Worm (Caenorhabditis elegans) whole organism, young adult: ENCODE measurements around the gene fard-1.

ENCODE experiments used
- B0019.2 ChIP-seq: fragments of 200-800 bp; sonication (Bioruptor generic); conservative IDR thresholded peaks from 2 replicates; pipeline ENCODE4 v1.3.6; 2022; ENCODE audit warnings: missing genetic modification reagents, missing genetic modification characterization, missing compliant biosample characterization
- B0336.3 ChIP-seq: fragments of 200-800 bp; sonication (Bioruptor generic); IDR thresholded peaks from 2 replicates; pipeline ENCODE4 v1.3.6; 2022; ENCODE audit warnings: missing genetic modification characterization, missing compliant biosample characterization
- C06A6.2 ChIP-seq: fragments of 200-800 bp; sonication (Bioruptor generic); conservative IDR thresholded peaks from 2 replicates; pipeline ENCODE4 v1.3.6; 2022; ENCODE audit warnings: missing genetic modification characterization, missing compliant biosample characterization
- C17E4.6 ChIP-seq: fragments of 200-800 bp; sonication (Bioruptor generic); IDR thresholded peaks from 2 replicates; pipeline ENCODE4 v1.3.6; 2022; ENCODE audit warnings: missing genetic modification reagents, missing genetic modification characterization, missing compliant biosample characterization
- F22D6.2 ChIP-seq: sonication (generic microtip); optimal IDR thresholded peaks from 2 replicates; lab custom pipeline; 2016; ENCODE audit warnings: mild to moderate bottlenecking, missing genetic modification characterization, missing compliant biosample characterization
- F33H1.4 ChIP-seq: fragments of 200-800 bp; sonication (Bioruptor generic); IDR thresholded peaks from 2 replicates; pipeline ENCODE4 v1.3.6; 2022; ENCODE audit warnings: missing genetic modification reagents, missing genetic modification characterization, missing compliant biosample characterization
- F39B2.1 ChIP-seq: fragments of 200-800 bp; sonication (Bioruptor generic); IDR thresholded peaks from 2 replicates; pipeline ENCODE4 v1.3.6; 2022; ENCODE audit warnings: missing genetic modification reagents, missing genetic modification characterization, missing compliant biosample characterization
- F49E8.2 ChIP-seq: sonication (generic microtip); optimal IDR thresholded peaks from 3 replicates; lab custom pipeline; 2017; ENCODE audit warnings: missing genetic modification characterization, mild to moderate bottlenecking, missing compliant biosample characterization, antibody characterized with exemption, moderate library complexity; ENCODE audit not compliant: insufficient read depth
- F52B5.7 ChIP-seq: sonication (generic microtip); optimal IDR thresholded peaks from 2 replicates; lab custom pipeline; 2016; ENCODE audit warnings: mild to moderate bottlenecking, missing genetic modification characterization, missing compliant biosample characterization
- F55B11.4 ChIP-seq: sonication (generic microtip); optimal IDR thresholded peaks from 2 replicates; lab custom pipeline; 2016; ENCODE audit warnings: missing compliant biosample characterization, missing genetic modification characterization, borderline replicate concordance; ENCODE audit not compliant: insufficient read depth
- K11D2.4 ChIP-seq: fragments of 200-800 bp; sonication (Bioruptor generic); IDR thresholded peaks from 2 replicates; pipeline ENCODE4 v1.3.6; 2022; ENCODE audit warnings: missing genetic modification reagents, missing genetic modification characterization, missing compliant biosample characterization
- T26A5.8 ChIP-seq: sonication (generic microtip); optimal IDR thresholded peaks from 2 replicates; lab custom pipeline; 2016; ENCODE audit warnings: missing genetic modification characterization, missing compliant biosample characterization
- Y53F4B.3 ChIP-seq: fragments of 200-800 bp; sonication (Bioruptor generic); IDR thresholded peaks from 2 replicates; pipeline ENCODE4 v1.3.6; 2022; ENCODE audit warnings: missing genetic modification reagents, missing genetic modification characterization, missing compliant biosample characterization
- Y53G8AR.9 ChIP-seq: fragments of 200-800 bp; sonication (Bioruptor generic); conservative IDR thresholded peaks from 2 replicates; pipeline ENCODE4 v1.3.6; 2022; ENCODE audit warnings: missing genetic modification reagents, missing genetic modification characterization, missing compliant biosample characterization
- Y67H2A.10 ChIP-seq: fragments of 200-800 bp; sonication (Bioruptor generic); conservative IDR thresholded peaks from 2 replicates; pipeline ENCODE4 v1.3.6; 2022; ENCODE audit warnings: missing genetic modification reagents, missing genetic modification characterization, missing compliant biosample characterization
- Y95B8A.8 ChIP-seq: fragments of 200-800 bp; sonication (Bioruptor generic); IDR thresholded peaks from 2 replicates; pipeline ENCODE4 v1.3.6; 2022; ENCODE audit warnings: missing genetic modification reagents, missing genetic modification characterization, missing compliant biosample characterization
- ama-1 ChIP-seq, 3 experiments: fragments of 150-350 bp in 1 of 3; sonication (generic microtip) in 2 of 3; optimal IDR thresholded peaks; 2 replicates each; lab custom pipeline; 2014 to 2018; ENCODE audit warnings: missing biosample characterization in 2 of 3, missing genetic modification characterization in 2 of 3, missing genetic modification reagents in 2 of 3
- athp-1 ChIP-seq: sonication (generic microtip); optimal IDR thresholded peaks from 2 replicates; lab custom pipeline; 2017; ENCODE audit warnings: mild to moderate bottlenecking, missing genetic modification characterization, missing compliant biosample characterization
- attf-6 ChIP-seq: fragments of 200-800 bp; sonication (Bioruptor generic); IDR thresholded peaks from 2 replicates; pipeline ENCODE4 v1.3.6; 2022; ENCODE audit warnings: missing genetic modification reagents, missing genetic modification characterization, missing compliant biosample characterization
- ceh-40 ChIP-seq: fragments of 200-800 bp; sonication (Bioruptor generic); IDR thresholded peaks from 2 replicates; pipeline ENCODE4 v1.3.6; 2022; ENCODE audit warnings: missing genetic modification characterization, missing compliant biosample characterization
- ceh-79 ChIP-seq: sonication (generic microtip); optimal IDR thresholded peaks from 2 replicates; lab custom pipeline; 2017; ENCODE audit warnings: mild to moderate bottlenecking, missing genetic modification characterization, missing compliant biosample characterization
- die-1 ChIP-seq: sonication (generic microtip); optimal IDR thresholded peaks from 2 replicates; lab custom pipeline; 2016; ENCODE audit warnings: missing genotype, mild to moderate bottlenecking, missing genetic modification characterization, missing compliant biosample characterization
- dpff-1 ChIP-seq: sonication (generic microtip); optimal IDR thresholded peaks from 2 replicates; lab custom pipeline; 2017; ENCODE audit warnings: mild to moderate bottlenecking, missing genetic modification characterization, missing compliant biosample characterization
- egl-18 ChIP-seq: fragments of 200-800 bp; sonication (Bioruptor generic); IDR thresholded peaks from 2 replicates; pipeline ENCODE4 v1.3.6; 2022; ENCODE audit warnings: missing genetic modification reagents, missing genetic modification characterization, missing compliant biosample characterization
- egl-44 ChIP-seq: fragments of 200-800 bp; sonication (Bioruptor generic); IDR thresholded peaks from 2 replicates; pipeline ENCODE4 v1.3.6; 2022; ENCODE audit warnings: missing genetic modification reagents, missing genetic modification characterization, missing compliant biosample characterization
- fkh-3 ChIP-seq: sonication (generic microtip); optimal IDR thresholded peaks from 2 replicates; lab custom pipeline; 2016; ENCODE audit warnings: mild to moderate bottlenecking, missing genetic modification characterization, missing compliant biosample characterization
- hlh-26 ChIP-seq: fragments of 200-800 bp; sonication (Bioruptor generic); conservative IDR thresholded peaks from 2 replicates; pipeline ENCODE4 v1.3.6; 2022; ENCODE audit warnings: missing genetic modification reagents, missing genetic modification characterization, missing compliant biosample characterization
- hmg-1.2 ChIP-seq: fragments of 200-800 bp; sonication (Bioruptor generic); IDR thresholded peaks from 2 replicates; pipeline ENCODE4 v1.3.6; 2022; ENCODE audit warnings: missing genetic modification reagents, missing genetic modification characterization, missing compliant biosample characterization
- hmg-20 ChIP-seq: fragments of 200-800 bp; sonication (Bioruptor generic); IDR thresholded peaks from 2 replicates; pipeline ENCODE4 v1.3.6; 2022; ENCODE audit warnings: missing genetic modification reagents, missing genetic modification characterization, missing compliant biosample characterization
- hsf-1 ChIP-seq: fragments of 200-800 bp; sonication (Bioruptor generic); IDR thresholded peaks from 2 replicates; pipeline ENCODE4 v1.3.6; 2022; ENCODE audit warnings: missing genetic modification reagents, missing genetic modification characterization, missing compliant biosample characterization
- lag-1 ChIP-seq: fragments of 200-800 bp; sonication (Bioruptor generic); IDR thresholded peaks from 2 replicates; pipeline ENCODE4 v1.3.6; 2022; ENCODE audit warnings: missing genetic modification reagents, missing genetic modification characterization, missing compliant biosample characterization
- let-607 ChIP-seq, 2 experiments: fragments of 200-800 bp in 1 of 2; sonication (Bioruptor generic) in 1 of 2; sonication (generic microtip) in 1 of 2; optimal IDR thresholded peaks; 2 replicates each; lab custom pipeline; 2016 to 2018; ENCODE audit warnings: mild to moderate bottlenecking in 2 of 2, missing compliant biosample characterization in 2 of 2, missing genetic modification characterization in 2 of 2, moderate library complexity in 2 of 2, missing genotype in 1 of 2
- lsl-1 ChIP-seq: fragments of 200-800 bp; sonication (Bioruptor generic); optimal IDR thresholded peaks from 2 replicates; lab custom pipeline; 2018; ENCODE audit warnings: mild to moderate bottlenecking, missing genetic modification characterization, moderate library complexity, missing compliant biosample characterization
- madf-10 ChIP-seq: sonication (generic microtip); optimal IDR thresholded peaks from 2 replicates; lab custom pipeline; 2016; ENCODE audit warnings: mild to moderate bottlenecking, missing genetic modification characterization, missing compliant biosample characterization
- madf-3 ChIP-seq: fragments of 200-800 bp; sonication (Bioruptor generic); IDR thresholded peaks from 2 replicates; pipeline ENCODE4 v1.3.6; 2022; ENCODE audit warnings: missing genetic modification reagents, missing genetic modification characterization, missing compliant biosample characterization
- mcd-1 ChIP-seq: fragments of 200-800 bp; sonication (Bioruptor generic); IDR thresholded peaks from 2 replicates; pipeline ENCODE4 v1.3.6; 2022; ENCODE audit warnings: missing genetic modification reagents, missing genetic modification characterization, missing compliant biosample characterization
- mes-4 ChIP-seq: sonication (generic microtip); optimal IDR thresholded peaks from 2 replicates; lab custom pipeline; 2016; ENCODE audit warnings: missing genotype, missing genetic modification characterization, missing compliant biosample characterization
- nhr-80 ChIP-seq: sonication (generic microtip); optimal IDR thresholded peaks from 2 replicates; lab custom pipeline; 2016; ENCODE audit warnings: missing genetic modification characterization, missing compliant biosample characterization
- pbrm-1 ChIP-seq: fragments of 200-800 bp; sonication (Bioruptor generic); IDR thresholded peaks from 2 replicates; pipeline ENCODE4 v1.3.6; 2022; ENCODE audit warnings: missing genetic modification reagents, missing genetic modification characterization, missing compliant biosample characterization
- pha-4 ChIP-seq: fragments of 150-350 bp; sonication (generic microtip); optimal IDR thresholded peaks from 2 replicates; lab custom pipeline; 2014; ENCODE audit warnings: missing biosample characterization, missing genetic modification reagents, missing genetic modification characterization
- somi-1 ChIP-seq: fragments of 200-800 bp; sonication (Bioruptor generic); optimal IDR thresholded peaks from 2 replicates; lab custom pipeline; 2018; ENCODE audit warnings: mild to moderate bottlenecking, missing genetic modification characterization, missing compliant biosample characterization
- sptf-2 ChIP-seq: fragments of 200-800 bp; sonication (Bioruptor generic); optimal IDR thresholded peaks from 2 replicates; lab custom pipeline; 2018; ENCODE audit warnings: mild to moderate bottlenecking, missing genetic modification characterization, missing compliant biosample characterization
- tbp1 ChIP-seq: fragments of 200-800 bp; sonication (Bioruptor generic); optimal IDR thresholded peaks from 2 replicates; lab custom pipeline; 2018; ENCODE audit warnings: mild to moderate bottlenecking, missing genetic modification characterization, missing compliant biosample characterization
- tlf-1 ChIP-seq: fragments of 200-800 bp; sonication (Bioruptor generic); optimal IDR thresholded peaks from 2 replicates; lab custom pipeline; 2018; ENCODE audit warnings: mild to moderate bottlenecking, missing genetic modification characterization, missing compliant biosample characterization
- xnd-1 ChIP-seq: sonication (generic microtip); optimal IDR thresholded peaks from 2 replicates; lab custom pipeline; 2016; ENCODE audit warnings: missing genotype, missing genetic modification reagents, missing genetic modification characterization, missing compliant biosample characterization
- zim-3 ChIP-seq: sonication (generic microtip); optimal IDR thresholded peaks from 2 replicates; lab custom pipeline; 2017; ENCODE audit warnings: mild to moderate bottlenecking, missing genetic modification characterization, moderate library complexity, missing compliant biosample characterization
- ztf-18 ChIP-seq: sonication (generic microtip); optimal IDR thresholded peaks from 2 replicates; lab custom pipeline; 2016; ENCODE audit warnings: missing genotype, mild to moderate bottlenecking, missing genetic modification characterization, missing compliant biosample characterization
- ztf-22 ChIP-seq: fragments of 200-800 bp; sonication (Bioruptor generic); optimal IDR thresholded peaks from 2 replicates; lab custom pipeline; 2018; ENCODE audit warnings: mild to moderate bottlenecking, missing genetic modification characterization, moderate library complexity, missing compliant biosample characterization
- ztf-26 ChIP-seq: sonication (generic microtip); optimal IDR thresholded peaks from 2 replicates; lab custom pipeline; 2017; ENCODE audit warnings: missing genetic modification characterization, missing compliant biosample characterization

Gene fard-1

ce11 chrX:2971542-2971988, 38.4 kb downstream of the fard-1 start:
- TF ChIP-seq F55B11.4 (no peak), F22D6.2 (tag; lab: Kevin White, UChicago) (no peak), F49E8.2 (no peak), hsf-1 (GFP tag; lab: Robert Waterston, UW) (peak; percentile 91), dpff-1 (no peak), sptf-2 (GFP tag; lab: Kevin White, UChicago) (no peak), mcd-1 (GFP tag; lab: Robert Waterston, UW) (peak; percentile 76), hmg-20 (GFP tag; lab: Robert Waterston, UW) (no peak), tbp1 (peak; percentile 63), ztf-22 (GFP tag; lab: Kevin White, UChicago) (peak; percentile 43), F52B5.7 (tag; lab: Kevin White, UChicago) (peak; percentile 40), egl-18 (GFP tag; lab: Robert Waterston, UW) (peak; percentile 70; the same call in 1 of the 2 replicates), xnd-1 (no peak), hmg-1.2 (GFP tag; lab: Robert Waterston, UW) (peak; percentile 52; the same call in 1 of the 2 replicates), zim-3 (tag; lab: Kevin White, UChicago) (peak; percentile 27), Y95B8A.8 (GFP tag; lab: Robert Waterston, UW) (peak; percentile 80), somi-1 (GFP tag; lab: Kevin White, UChicago) (peak; percentile 84), madf-3 (GFP tag; lab: Robert Waterston, UW) (peak; percentile 87), ztf-18 (peak; percentile 45), F39B2.1 (no peak), hlh-26 (GFP tag; lab: Robert Waterston, UW) (no peak), die-1 (tag; lab: Kevin White, UChicago) (no peak), let-607 (tag; optimal IDR thresholded peaks at IDR 0.05; lab: Kevin White, UChicago) (peak in 1 of 2 experiments; percentile 41), ama-1 (optimal IDR thresholded peaks at IDR 0.05; lab: Kevin White, UChicago) (peak; percentile 68), ama-1 (GFP tag; optimal IDR thresholded peaks at IDR 0.05; lab: Kevin White, UChicago) (no peak), tlf-1 (peak; percentile 86), pbrm-1 (peak; percentile 83), madf-10 (tag; lab: Kevin White, UChicago) (peak; percentile 81), nhr-80 (tag; lab: Kevin White, UChicago) (peak; percentile 61), B0019.2 (GFP tag; lab: Robert Waterston, UW) (no peak), Y53F4B.3 (GFP tag; lab: Robert Waterston, UW) (no peak), athp-1 (tag; lab: Kevin White, UChicago) (peak; percentile 66), pha-4 (tag; lab: Kevin White, UChicago) (peak; percentile 71), ztf-26 (tag; lab: Kevin White, UChicago) (peak; percentile 66), T26A5.8 (tag; lab: Kevin White, UChicago) (no peak), lag-1 (GFP tag; lab: Robert Waterston, UW) (no peak; the same call in 1 of the 2 replicates), Y53G8AR.9 (GFP tag; lab: Robert Waterston, UW) (peak; percentile 74), Y67H2A.10 (GFP tag; lab: Robert Waterston, UW) (peak; percentile 79), F33H1.4 (GFP tag; lab: Robert Waterston, UW) (peak; percentile 25; the same call in 1 of the 2 replicates), fkh-3 (tag; lab: Kevin White, UChicago) (no peak), C06A6.2 (GFP tag; lab: Robert Waterston, UW) (peak; percentile 81), attf-6 (no peak), ceh-40 (GFP tag; lab: Robert Waterston, UW) (no peak; the same call in 1 of the 2 replicates), egl-44 (GFP tag; lab: Robert Waterston, UW) (peak; percentile 81), mes-4 (tag; lab: Kevin White, UChicago) (no peak), C17E4.6 (GFP tag; lab: Robert Waterston, UW) (peak; percentile 13; the same call in 1 of the 2 replicates), B0336.3 (GFP tag; lab: Robert Waterston, UW) (peak; percentile 88), ceh-79 (tag; lab: Kevin White, UChicago) (no peak), K11D2.4 (GFP tag; lab: Robert Waterston, UW) (peak; percentile 92), lsl-1 (GFP tag; lab: Kevin White, UChicago) (no peak)
